Worm (Caenorhabditis elegans): ENCODE data around the gene F40G12.6.

F40G12.6 gene

DNA sequence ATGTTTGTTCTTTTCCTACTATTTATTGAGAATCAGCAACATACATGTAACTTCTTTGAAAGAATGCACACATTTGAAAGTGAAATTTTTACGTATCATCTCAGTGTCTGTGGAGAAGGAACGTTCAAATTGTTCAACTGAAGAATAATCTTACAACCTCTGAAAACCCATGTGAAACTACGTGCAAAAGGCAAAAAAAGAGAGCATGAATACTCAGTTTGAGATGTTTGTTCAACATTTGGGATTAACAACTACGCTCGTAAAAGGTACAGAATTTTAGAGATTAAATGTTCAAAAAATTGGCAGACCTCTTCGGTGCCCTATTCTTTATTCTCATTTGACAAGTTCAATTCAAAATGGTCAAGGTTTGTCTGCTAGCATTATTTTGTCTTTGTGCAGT is 20.9 kb downstream of the F40G12.6 start, which contains the start of gene K02E11.5:
TSS of gene K02E11.5 (plus strand) at position 301 of the 400 bp plus-strand sequence.
- no peak for TF ChIP-seq ets-7 (tag; optimal IDR thresholded peaks at IDR 0.05)
- no peak for TF ChIP-seq aly-1 (tag; optimal IDR thresholded peaks at IDR 0.05)
- no peak for TF ChIP-seq B0310.2 (tag; optimal IDR thresholded peaks at IDR 0.05)
- TF ChIP-seq ceh-36 (tag; optimal IDR thresholded peaks at IDR 0.05): no peak
- no peak for TF ChIP-seq hnd-1 (tag; optimal IDR thresholded peaks at IDR 0.05)
- TF ChIP-seq tbx-37 (GFP tag; conservative IDR thresholded peaks at IDR 0.05): no peak
- no peak for TF ChIP-seq scrt-1 (GFP tag; IDR thresholded peaks at IDR 0.05)
- TF ChIP-seq flt-1 (GFP tag; IDR thresholded peaks at IDR 0.05): no peak
- TF ChIP-seq sea-1 (GFP tag; conservative IDR thresholded peaks at IDR 0.05): no peak
- TF ChIP-seq pes-1 (GFP tag; IDR thresholded peaks at IDR 0.05): no peak
- no peak for TF ChIP-seq tbx-11 (GFP tag; IDR thresholded peaks at IDR 0.05)
- no peak for TF ChIP-seq ama-1 (optimal IDR thresholded peaks at IDR 0.05)
- no peak for TF ChIP-seq ceh-13 (GFP tag; optimal IDR thresholded peaks at IDR 0.05)

DNA sequence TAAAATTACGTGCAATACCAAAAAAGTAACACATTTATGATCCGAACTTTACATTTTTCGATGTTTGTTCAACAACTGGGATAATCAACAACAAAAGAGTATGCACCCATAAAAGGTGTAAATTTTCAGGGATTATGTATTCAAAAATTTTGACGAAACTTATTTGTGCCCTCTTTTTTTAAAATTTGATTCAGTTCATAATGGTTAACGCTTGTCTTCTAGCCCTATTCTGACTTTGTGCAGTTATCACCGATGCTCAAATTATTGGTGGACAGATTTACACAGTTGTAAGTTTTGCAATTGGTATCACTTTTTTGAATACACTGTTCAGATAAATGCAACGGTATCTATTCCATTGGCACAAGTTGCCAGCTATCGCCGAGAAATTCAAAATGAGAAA is 24.3 kb downstream of the F40G12.6 start, which contains the start of gene K02E11.6:
TSS of gene K02E11.6 (plus strand) at position 149 of the 400 bp plus-strand sequence.
- TF ChIP-seq ceh-36 (tag; optimal IDR thresholded peaks at IDR 0.05): no peak
- TF ChIP-seq flt-1 (GFP tag; IDR thresholded peaks at IDR 0.05): no peak
- TF ChIP-seq B0310.2 (tag; optimal IDR thresholded peaks at IDR 0.05): no peak
- no peak for TF ChIP-seq tra-4 (tag; optimal IDR thresholded peaks at IDR 0.05)

DNA sequence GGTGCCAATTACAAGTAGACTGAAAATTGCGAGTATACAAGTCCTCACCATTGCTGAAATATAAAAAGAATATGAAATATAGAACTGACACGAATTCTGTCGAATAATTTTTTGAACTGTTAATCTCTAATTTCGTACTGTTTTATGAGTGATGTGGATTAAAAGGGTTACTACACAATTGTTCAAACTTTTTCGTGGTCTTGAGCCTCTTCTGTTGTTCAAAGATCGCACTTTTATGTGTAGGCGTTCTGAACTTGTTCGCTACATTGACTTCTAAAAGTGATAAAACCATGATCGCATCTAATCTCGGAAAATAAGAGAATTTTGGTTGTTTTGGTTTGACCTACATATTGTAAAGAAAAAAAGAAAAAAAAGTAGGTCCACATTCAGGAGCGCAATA is 24.9 kb downstream of the F40G12.6 start, which contains the start of gene K02E11.4:
TSS of gene K02E11.4 (minus strand) at position 101 of the 400 bp plus-strand sequence.
- TF ChIP-seq ceh-36 (tag; optimal IDR thresholded peaks at IDR 0.05) (no peak), tra-4 (tag; optimal IDR thresholded peaks at IDR 0.05) (no peak), ets-7 (tag; optimal IDR thresholded peaks at IDR 0.05) (no peak), tbx-37 (GFP tag; conservative IDR thresholded peaks at IDR 0.05) (no peak), hnd-1 (tag; optimal IDR thresholded peaks at IDR 0.05) (no peak), hmg-4 (GFP tag; optimal IDR thresholded peaks at IDR 0.05) (no peak), ama-1 (optimal IDR thresholded peaks at IDR 0.05) (no peak), hmbx-1 (tag; optimal IDR thresholded peaks at IDR 0.05) (no peak), F13C5.2 (tag; optimal IDR thresholded peaks at IDR 0.05) (no peak), flt-1 (GFP tag; IDR thresholded peaks at IDR 0.05) (no peak), pes-1 (GFP tag; IDR thresholded peaks at IDR 0.05) (no peak), scrt-1 (GFP tag; IDR thresholded peaks at IDR 0.05) (no peak), aly-1 (tag; optimal IDR thresholded peaks at IDR 0.05) (no peak), B0310.2 (tag; optimal IDR thresholded peaks at IDR 0.05) (no peak), tbx-11 (GFP tag; IDR thresholded peaks at IDR 0.05) (no peak), ceh-13 (GFP tag; optimal IDR thresholded peaks at IDR 0.05) (no peak), sea-1 (GFP tag; conservative IDR thresholded peaks at IDR 0.05) (no peak)

DNA sequence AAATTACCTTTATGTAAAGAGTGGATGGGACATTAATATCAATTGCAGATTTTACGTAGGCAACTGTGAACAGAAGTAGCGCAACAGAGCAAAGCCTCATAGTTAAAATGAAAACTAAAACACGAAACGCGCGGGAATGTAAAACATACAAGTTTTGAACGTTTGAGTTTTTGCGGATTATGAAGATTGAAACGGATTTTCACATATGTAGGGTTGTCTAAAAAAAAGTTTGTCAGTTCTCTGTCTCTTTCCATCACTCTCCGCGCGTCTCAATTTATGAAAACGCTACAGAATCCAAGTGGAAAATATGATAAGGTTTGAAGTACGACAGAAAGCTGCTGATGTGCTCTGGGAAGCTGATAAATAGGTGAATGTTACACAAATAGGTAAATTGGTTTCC is 26.2 kb downstream of the F40G12.6 start, which contains the start of gene K02E11.3:
TSS of gene K02E11.3 (minus strand) at position 101 of the 400 bp plus-strand sequence.
- TF ChIP-seq hmbx-1 (tag; optimal IDR thresholded peaks at IDR 0.05) (no peak), B0310.2 (tag; optimal IDR thresholded peaks at IDR 0.05) (no peak), flt-1 (GFP tag; IDR thresholded peaks at IDR 0.05) (no peak)

DNA sequence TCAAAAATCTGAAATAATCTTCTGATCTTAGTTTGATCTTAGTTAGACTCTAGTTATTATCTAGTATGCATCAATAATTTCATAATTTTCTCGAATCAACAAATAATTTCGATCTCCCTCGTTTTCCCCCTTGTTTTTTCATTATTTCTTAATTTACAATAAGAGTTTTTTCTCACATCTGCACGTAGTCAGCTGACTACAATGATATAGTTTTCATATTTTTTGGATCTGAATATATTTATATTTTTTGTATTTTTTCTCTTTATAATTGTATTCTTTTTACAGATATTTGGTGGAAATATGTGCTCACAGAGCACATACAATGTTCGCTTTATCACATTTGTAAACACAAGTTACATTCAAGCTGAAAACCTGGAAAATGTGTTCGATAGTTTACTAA is 29.0 kb downstream of the F40G12.6 start, which contains the start of gene sre-7:
TSS of gene sre-7 (plus strand) at position 301 of the 400 bp plus-strand sequence.
- no peak for TF ChIP-seq ceh-36 (tag; optimal IDR thresholded peaks at IDR 0.05)
- no peak for TF ChIP-seq tra-4 (tag; optimal IDR thresholded peaks at IDR 0.05)
- TF ChIP-seq tbx-37 (GFP tag; conservative IDR thresholded peaks at IDR 0.05): no peak
- TF ChIP-seq sea-1 (GFP tag; conservative IDR thresholded peaks at IDR 0.05): no peak
- TF ChIP-seq hmg-4 (GFP tag; optimal IDR thresholded peaks at IDR 0.05): no peak
- no peak for TF ChIP-seq ets-7 (tag; optimal IDR thresholded peaks at IDR 0.05)
- no peak for TF ChIP-seq hmbx-1 (tag; optimal IDR thresholded peaks at IDR 0.05)
- no peak for TF ChIP-seq flt-1 (GFP tag; IDR thresholded peaks at IDR 0.05)
- no peak for TF ChIP-seq scrt-1 (GFP tag; IDR thresholded peaks at IDR 0.05)
- no peak for TF ChIP-seq hnd-1 (tag; optimal IDR thresholded peaks at IDR 0.05)
- TF ChIP-seq tbx-11 (GFP tag; IDR thresholded peaks at IDR 0.05): no peak
- no peak for TF ChIP-seq pes-1 (GFP tag; IDR thresholded peaks at IDR 0.05)
- TF ChIP-seq B0310.2 (tag; optimal IDR thresholded peaks at IDR 0.05): no peak
- TF ChIP-seq ceh-13 (GFP tag; optimal IDR thresholded peaks at IDR 0.05): no peak
- TF ChIP-seq aly-1 (tag; optimal IDR thresholded peaks at IDR 0.05): no peak

DNA sequence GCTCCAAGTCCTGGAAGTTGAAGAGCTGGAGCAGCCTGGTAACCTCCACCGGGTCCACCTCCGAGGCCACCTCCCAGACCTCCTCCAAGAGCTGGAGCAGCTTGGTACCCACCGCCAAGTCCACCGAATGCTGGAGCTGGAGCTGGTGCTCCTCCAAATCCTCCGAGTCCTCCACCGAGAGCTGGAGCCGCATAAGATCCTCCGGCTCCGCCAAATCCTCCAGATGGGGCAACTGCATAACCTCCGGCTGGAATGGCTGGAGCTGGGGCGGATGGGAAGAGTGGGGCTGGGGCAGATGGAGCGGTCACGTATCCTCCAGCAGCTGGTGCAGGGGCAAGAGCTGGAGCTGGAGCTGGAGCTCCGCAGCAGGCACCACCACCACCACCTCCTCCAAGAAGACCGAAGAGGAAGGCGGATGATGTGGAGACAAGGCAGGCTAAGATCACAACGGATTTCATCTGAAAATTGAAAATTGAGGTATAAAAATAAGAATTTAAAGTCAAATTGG is 32.2 kb downstream of the F40G12.6 start, which contains the start of gene K02E11.10:
TSS of gene K02E11.10 (minus strand) at position 458 of the 508 bp plus-strand sequence.
- TF ChIP-seq ama-1 (optimal IDR thresholded peaks at IDR 0.05): no peak
- TF ChIP-seq flt-1 (GFP tag; IDR thresholded peaks at IDR 0.05): no peak
- no peak for TF ChIP-seq tbx-11 (GFP tag; IDR thresholded peaks at IDR 0.05)
- no peak for TF ChIP-seq ceh-36 (tag; optimal IDR thresholded peaks at IDR 0.05)
- TF ChIP-seq hnd-1 (tag; optimal IDR thresholded peaks at IDR 0.05): no peak
- no peak for TF ChIP-seq aly-1 (tag; optimal IDR thresholded peaks at IDR 0.05)
- no peak for TF ChIP-seq sea-1 (GFP tag; conservative IDR thresholded peaks at IDR 0.05)
- no peak for TF ChIP-seq tbx-37 (GFP tag; conservative IDR thresholded peaks at IDR 0.05)
- no peak for TF ChIP-seq scrt-1 (GFP tag; IDR thresholded peaks at IDR 0.05)
- no peak for TF ChIP-seq hmbx-1 (tag; optimal IDR thresholded peaks at IDR 0.05)
- no peak for TF ChIP-seq ets-7 (tag; optimal IDR thresholded peaks at IDR 0.05)
- TF ChIP-seq tra-4 (tag; optimal IDR thresholded peaks at IDR 0.05): no peak
- no peak for TF ChIP-seq ceh-13 (GFP tag; optimal IDR thresholded peaks at IDR 0.05)
- TF ChIP-seq B0310.2 (tag; optimal IDR thresholded peaks at IDR 0.05): no peak
- TF ChIP-seq hmg-4 (GFP tag; optimal IDR thresholded peaks at IDR 0.05): no peak
- TF ChIP-seq F13C5.2 (tag; optimal IDR thresholded peaks at IDR 0.05): no peak
- no peak for TF ChIP-seq pes-1 (GFP tag; IDR thresholded peaks at IDR 0.05)

DNA sequence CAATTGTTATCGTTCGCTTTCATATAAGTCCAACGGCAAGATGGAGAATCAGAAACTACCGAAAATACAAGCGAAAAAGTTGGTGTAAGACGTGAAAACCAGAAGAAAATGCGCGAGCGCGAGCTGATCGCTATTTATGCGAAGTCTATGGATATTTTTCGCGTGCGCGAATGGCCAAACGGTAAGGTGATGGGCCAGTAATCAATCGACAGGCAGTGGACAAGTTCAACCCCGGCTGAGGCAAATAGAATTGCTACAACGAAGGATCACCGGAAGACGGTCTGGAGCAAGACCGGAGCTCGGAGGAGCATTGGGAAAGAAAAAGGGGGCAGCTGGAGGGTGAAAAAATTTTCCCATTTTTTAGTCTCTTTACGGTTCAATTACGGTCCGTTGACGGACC is 35.5 kb downstream of the F40G12.6 start:
- TF ChIP-seq pes-1 (GFP tag; IDR thresholded peaks at IDR 0.05) (peak; percentile 65), sea-1 (GFP tag; conservative IDR thresholded peaks at IDR 0.05) (0 out of 2 replicates have a peak, but pooled peaks have one; percentile 25), scrt-1 (GFP tag; IDR thresholded peaks at IDR 0.05) (0 out of 2 replicates have a peak, but pooled peaks have one; percentile 21), flt-1 (GFP tag; IDR thresholded peaks at IDR 0.05) (0 out of 2 replicates have a peak, but pooled peaks have one; percentile 42), tbx-37 (GFP tag; conservative IDR thresholded peaks at IDR 0.05) (peak; percentile 32; the same call in 1 of the 2 replicates)
